Worm (Caenorhabditis elegans): Measurements from ENCODE around the gene F59A6.12.

DNA sequence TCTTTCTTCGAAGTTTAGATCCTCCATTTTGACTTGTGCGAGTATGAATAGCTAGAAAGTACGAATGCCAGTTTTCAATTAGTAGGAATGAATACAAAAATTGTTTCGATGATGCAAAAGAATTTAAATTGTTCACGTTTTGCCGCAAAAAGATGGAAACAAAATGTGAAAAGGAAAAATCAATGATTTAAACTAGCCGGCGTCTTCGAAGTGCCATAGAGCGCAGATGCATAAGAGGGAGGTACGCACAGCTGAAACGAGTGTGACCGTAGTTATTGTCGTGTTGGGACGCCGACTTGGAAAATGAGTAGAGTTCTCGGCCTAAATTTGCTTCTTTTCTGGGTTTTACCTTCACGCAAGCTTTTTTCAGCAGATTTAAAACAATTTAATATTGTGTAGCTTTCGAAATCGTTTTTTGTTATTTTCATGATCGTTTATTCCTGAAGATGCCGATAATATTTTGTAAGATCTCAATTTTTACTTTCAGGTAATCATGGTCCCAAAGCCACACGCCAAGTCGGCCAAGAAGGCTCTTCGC lies 43.3 kb upstream of the F59A6.12 start, which contains the start of the genes ify-1 and rpl-22:
- TF ChIP-seq nhr-42 (GFP tag; IDR thresholded peaks at IDR 0.05) = no peak
- TF ChIP-seq nhr-6 (tag; optimal IDR thresholded peaks at IDR 0.05) = peak; percentile 95
- 0 out of 2 replicates have a peak, but pooled peaks have one; percentile 34 for TF ChIP-seq php-3 (GFP tag; IDR thresholded peaks at IDR 0.05)
- TF ChIP-seq nhr-11 (tag; optimal IDR thresholded peaks at IDR 0.05) = peak; percentile 90
- peak; percentile 81 for TF ChIP-seq unc-130 (GFP tag; optimal IDR thresholded peaks at IDR 0.05)
- peak; percentile 96 for TF ChIP-seq nhr-77 (tag; optimal IDR thresholded peaks at IDR 0.05)
- no peak for TF ChIP-seq aly-2 (tag; optimal IDR thresholded peaks at IDR 0.05)
- TF ChIP-seq dmd-8 (GFP tag; IDR thresholded peaks at IDR 0.05) = peak; percentile 20; the same call in 1 of the 2 replicates
- TF ChIP-seq mdl-1 (tag; optimal IDR thresholded peaks at IDR 0.05) = peak in 1 of 2 experiments; percentile 53
- TF ChIP-seq zip-2 (tag; optimal IDR thresholded peaks at IDR 0.05) = peak; percentile 57
- no peak for TF ChIP-seq unc-39 (tag; optimal IDR thresholded peaks at IDR 0.05)
- TF ChIP-seq unc-62 (GFP tag; optimal IDR thresholded peaks at IDR 0.05 in 1 of 2) = peak in 1 of 2 experiments; percentile 98
- TF ChIP-seq unc-62 (tag; optimal IDR thresholded peaks at IDR 0.05) = peak; percentile 35
- peak; percentile 51 for TF ChIP-seq snpc-4 (tag; optimal IDR thresholded peaks at IDR 0.05)
- TF ChIP-seq F49E8.2 (tag; optimal IDR thresholded peaks at IDR 0.05; ENCODE audit: borderline replicate concordance) = peak; percentile 61
